Worm (Caenorhabditis elegans): ENCODE results near the gene gst-21.

- no peak for TF ChIP-seq ceh-82 (tag; optimal IDR thresholded peaks at IDR 0.05)
- TF ChIP-seq lin-39 (tag; optimal IDR thresholded peaks at IDR 0.05): no peak
- no peak for TF ChIP-seq snpc-4 (tag; optimal IDR thresholded peaks at IDR 0.05)
- TF ChIP-seq elt-1 (tag; optimal IDR thresholded peaks at IDR 0.05): no peak
- TF ChIP-seq mdl-1 (tag; optimal IDR thresholded peaks at IDR 0.05): no peak
- no peak for TF ChIP-seq skn-1 (tag; optimal IDR thresholded peaks at IDR 0.05)
- no peak for TF ChIP-seq elt-2 (tag; optimal IDR thresholded peaks at IDR 0.05)
Observed at ce11 chrV:1718232-1718631, 13.6 kb downstream of the gst-21 start.

All from whole organism, L3 larva.